Worm (Caenorhabditis elegans): ENCODE measurements around the gene F35G12.5.
A peak's percentile ranks its signal among the peaks of the same experiment; 100 is the strongest.

- no peak for TF ChIP-seq skn-1 (tag; optimal IDR thresholded peaks at IDR 0.05)
- no peak for TF ChIP-seq nhr-76 (tag; optimal IDR thresholded peaks at IDR 0.05)
- no peak for TF ChIP-seq ama-1 (optimal IDR thresholded peaks at IDR 0.05)
- no peak for TF ChIP-seq unc-39 (tag; optimal IDR thresholded peaks at IDR 0.05)
- no peak for TF ChIP-seq set-16 (GFP tag; IDR thresholded peaks at IDR 0.05)
- no peak for TF ChIP-seq hif-1 (tag; optimal IDR thresholded peaks at IDR 0.05)
- peak; percentile 31 for TF ChIP-seq rbr-2 (tag; optimal IDR thresholded peaks at IDR 0.05)
These were observed 28.5 kb downstream of the F35G12.5 start, which contains the start of gene sel-2 for ce11 chrIII:4612334-4612953.

Measured in whole organism, L4 larva.